Worm (Caenorhabditis elegans) whole organism, midembryonic: Measurements from ENCODE around the gene Y57G7A.11.

Source experiments
- T22C8.4 ChIP-seq: fragments of 200-800 bp; sonication (Bioruptor generic); IDR thresholded peaks from 2 replicates; pipeline ENCODE4 v1.3.6; 2022; ENCODE audit warnings: missing genetic modification characterization, missing compliant biosample characterization
- cog-1 ChIP-seq: sonication (generic microtip); optimal IDR thresholded peaks from 2 replicates; lab custom pipeline; 2016; ENCODE audit warnings: missing genetic modification characterization, missing compliant biosample characterization
- klf-2 ChIP-seq: fragments of 200-800 bp; sonication (Bioruptor generic); conservative IDR thresholded peaks from 2 replicates; pipeline ENCODE4 v1.3.6; 2022; ENCODE audit warnings: missing genetic modification reagents, missing genetic modification characterization, missing compliant biosample characterization
- med-1 ChIP-seq: sonication (generic microtip); optimal IDR thresholded peaks from 2 replicates; lab custom pipeline; 2017; ENCODE audit warnings: missing genetic modification characterization, mild to moderate bottlenecking, missing compliant biosample characterization, antibody characterized with exemption, missing genetic modification reagents; ENCODE audit not compliant: insufficient read depth
- ref-1 ChIP-seq: fragments of 200-800 bp; sonication (Bioruptor generic); conservative IDR thresholded peaks from 2 replicates; pipeline ENCODE4 v1.3.6; 2022; ENCODE audit warnings: missing genetic modification reagents, missing genetic modification characterization, missing compliant biosample characterization
- tab-1 ChIP-seq: fragments of 200-800 bp; sonication (Bioruptor generic); IDR thresholded peaks from 2 replicates; pipeline ENCODE4 v1.3.6; 2022; ENCODE audit warnings: missing genetic modification characterization, missing compliant biosample characterization

- no peak for TF ChIP-seq ref-1
- peak; percentile 47; the same call in 1 of the 2 replicates for TF ChIP-seq klf-2 (GFP tag; lab: Robert Waterston, UW)
- TF ChIP-seq med-1 (GFP tag; lab: Kevin White, UChicago) = no peak
- no peak for TF ChIP-seq T22C8.4 (GFP tag; lab: Robert Waterston, UW)
- no peak for TF ChIP-seq tab-1 (GFP tag; lab: Robert Waterston, UW)
- TF ChIP-seq cog-1 (tag; lab: Kevin White, UChicago) = no peak
These were observed 32.2 kb downstream of the Y57G7A.11 start for ce11 chrII:1244420-1244959.
